Worm (Caenorhabditis elegans) whole organism, L3 larva: ENCODE data around the gene fipr-8.

Source experiments
- ZK546.5 ChIP-seq: sonication (generic microtip); optimal IDR thresholded peaks from 2 replicates; lab custom pipeline; 2017; ENCODE audit warnings: missing biosample characterization, missing genetic modification characterization
- aly-2 ChIP-seq: fragments of 150-350 bp; optimal IDR thresholded peaks from 2 replicates; lab custom pipeline; 2014; ENCODE audit warnings: missing biosample characterization, missing genetic modification characterization
- egl-27 ChIP-seq: sonication (generic microtip); optimal IDR thresholded peaks from 4 replicates; lab custom pipeline; 2017; ENCODE audit warnings: missing biosample characterization, missing genetic modification reagents, missing genetic modification characterization
- elt-1 ChIP-seq: fragments of 150-350 bp; optimal IDR thresholded peaks from 2 replicates; lab custom pipeline; 2014; ENCODE audit warnings: missing biosample characterization, missing genetic modification characterization
- fkh-10 ChIP-seq: sonication (generic microtip); optimal IDR thresholded peaks from 2 replicates; lab custom pipeline; 2017; ENCODE audit warnings: missing biosample characterization, missing genetic modification reagents, missing genetic modification characterization
- jun-1 ChIP-seq: fragments of 150-350 bp; optimal IDR thresholded peaks from 2 replicates; lab custom pipeline; 2014; ENCODE audit warnings: missing biosample characterization, missing genetic modification reagents, missing genetic modification characterization
- lin-39 ChIP-seq: fragments of 150-350 bp; optimal IDR thresholded peaks from 2 replicates; lab custom pipeline; 2018; ENCODE audit warnings: missing biosample characterization, missing genetic modification reagents, missing genetic modification characterization
- nhr-11 ChIP-seq: fragments of 150-350 bp; optimal IDR thresholded peaks from 2 replicates; lab custom pipeline; 2014; ENCODE audit warnings: missing biosample characterization, missing genetic modification characterization
- nhr-28 ChIP-seq: fragments of 150-350 bp; optimal IDR thresholded peaks from 2 replicates; lab custom pipeline; 2014; ENCODE audit warnings: missing biosample characterization, missing genetic modification characterization
- nhr-76 ChIP-seq: fragments of 150-350 bp; sonication (generic microtip); optimal IDR thresholded peaks from 5 replicates; lab custom pipeline; 2014; ENCODE audit warnings: missing biosample characterization, missing genetic modification characterization
- snpc-4 ChIP-seq: fragments of 150-350 bp; optimal IDR thresholded peaks from 2 replicates; lab custom pipeline; 2014; ENCODE audit warnings: missing biosample characterization, missing genetic modification characterization
- unc-39 ChIP-seq: sonication (generic microtip); optimal IDR thresholded peaks from 4 replicates; lab custom pipeline; 2017; ENCODE audit warnings: missing biosample characterization, missing genetic modification characterization

ce11 chrV:10285853-10286252 is 46.1 kb upstream of the fipr-8 start:
- TF ChIP-seq aly-2 (tag; lab: Kevin White, UChicago), result no peak
- no peak for TF ChIP-seq fkh-10 (GFP tag; lab: Kevin White, UChicago)
- no peak for TF ChIP-seq nhr-11
- TF ChIP-seq lin-39 (tag; lab: Kevin White, UChicago), result no peak
- no peak for TF ChIP-seq nhr-28 (tag; lab: Kevin White, UChicago)
- no peak for TF ChIP-seq nhr-76 (tag; lab: Kevin White, UChicago)
- TF ChIP-seq snpc-4 (tag; lab: Kevin White, UChicago), result no peak
- TF ChIP-seq elt-1, result no peak
- no peak for TF ChIP-seq ZK546.5
- no peak for TF ChIP-seq jun-1
- no peak for TF ChIP-seq unc-39 (tag; lab: Kevin White, UChicago)
- TF ChIP-seq egl-27 (tag; lab: Kevin White, UChicago), result no peak
